Worm (Caenorhabditis elegans) whole organism, late embryonic: ENCODE results near the gene Y54G2A.45.

Source experiments
- ceh-19 ChIP-seq: fragments of 200-800 bp; sonication (Bioruptor generic); optimal IDR thresholded peaks from 2 replicates; lab custom pipeline; 2018; ENCODE audit warnings: mild to moderate bottlenecking, missing genetic modification characterization, missing compliant biosample characterization
- tbx-2 ChIP-seq: sonication (generic microtip); optimal IDR thresholded peaks from 2 replicates; lab custom pipeline; 2016; ENCODE audit warnings: missing genetic modification characterization, missing compliant biosample characterization

- TF ChIP-seq ceh-19 (GFP tag; lab: Kevin White, UChicago) (no peak), tbx-2 (no peak)
These were observed 35.6 kb downstream of the Y54G2A.45 start, which contains the start of gene clec-83 for ce11 chrIV:2841260-2841659.
